Fruit fly (Drosophila melanogaster) whole organism, prepupa: ENCODE measurements around the gene Nepl20.

ENCODE experiments used
- Blimp-1 ChIP-seq: fragments of 200-800 bp; sonication (Bioruptor generic); optimal IDR thresholded peaks from 3 replicates; lab custom pipeline; 2017; ENCODE audit warnings: missing biosample characterization, missing genetic modification characterization, mild to moderate bottlenecking, moderate library complexity, missing genetic modification reagents
- CG10631 ChIP-seq: fragments of 200-800 bp; sonication (Bioruptor generic); optimal IDR thresholded peaks from 2 replicates; lab custom pipeline; 2016; ENCODE audit warnings: missing biosample characterization, missing genetic modification characterization
- CG10669 ChIP-seq: fragments of 200-800 bp; sonication (Bioruptor generic); optimal IDR thresholded peaks from 3 replicates; lab custom pipeline; 2018; ENCODE audit warnings: missing biosample characterization, mild to moderate bottlenecking, missing genetic modification characterization, moderate library complexity
- CG11294 ChIP-seq: fragments of 200-800 bp; sonication (Bioruptor generic); IDR thresholded peaks from 2 replicates; pipeline ENCODE4 v1.3.6; 2022; ENCODE audit warnings: missing biosample characterization, missing genetic modification characterization
- CG11762 ChIP-seq: fragments of 200-800 bp; sonication (Bioruptor generic); optimal IDR thresholded peaks from 3 replicates; lab custom pipeline; 2016; ENCODE audit warnings: missing biosample characterization, missing genetic modification characterization; ENCODE audit not compliant: insufficient read depth
- CG11902 ChIP-seq: fragments of 200-800 bp; sonication (Bioruptor generic); optimal IDR thresholded peaks from 3 replicates; lab custom pipeline; 2016; ENCODE audit warnings: missing biosample characterization, missing genetic modification characterization
- CG15336 ChIP-seq: fragments of 200-800 bp; sonication (Bioruptor generic); IDR thresholded peaks from 2 replicates; pipeline ENCODE4 v1.3.6; 2022; ENCODE audit warnings: missing biosample characterization, missing genetic modification characterization
- CG1621 ChIP-seq: fragments of 200-800 bp; sonication (Bioruptor generic); optimal IDR thresholded peaks from 3 replicates; lab custom pipeline; 2018; ENCODE audit warnings: missing biosample characterization, mild to moderate bottlenecking, missing genetic modification characterization
- CG3032 ChIP-seq: fragments of 200-800 bp; optimal IDR thresholded peaks from 2 replicates; lab custom pipeline; 2019; ENCODE audit warnings: missing biosample characterization, mild to moderate bottlenecking, missing genetic modification characterization, moderate library complexity
- CG31627 ChIP-seq: fragments of 200-800 bp; sonication (Bioruptor generic); optimal IDR thresholded peaks from 3 replicates; lab custom pipeline; 2016; ENCODE audit warnings: missing biosample characterization, missing genetic modification characterization
- CG32006 ChIP-seq: fragments of 200-800 bp; sonication (Bioruptor generic); optimal IDR thresholded peaks from 3 replicates; lab custom pipeline; 2017; ENCODE audit warnings: missing biosample characterization, mild to moderate bottlenecking, missing genetic modification characterization
- CG34406 ChIP-seq: fragments of 200-800 bp; sonication (Bioruptor generic); optimal IDR thresholded peaks from 3 replicates; lab custom pipeline; 2016; ENCODE audit warnings: missing biosample characterization, missing genetic modification characterization
- CG3919 ChIP-seq: fragments of 200-800 bp; sonication (Bioruptor generic); optimal IDR thresholded peaks from 3 replicates; lab custom pipeline; 2016; ENCODE audit warnings: missing biosample characterization, missing genetic modification characterization
- CG4318 ChIP-seq: fragments of 200-800 bp; sonication (Bioruptor generic); optimal IDR thresholded peaks from 3 replicates; lab custom pipeline; 2017; ENCODE audit warnings: missing biosample characterization, mild to moderate bottlenecking, missing genetic modification characterization
- CG6163 ChIP-seq: fragments of 200-800 bp; sonication (Bioruptor generic); IDR thresholded peaks from 3 replicates; pipeline ENCODE4 v1.3.6; 2022; ENCODE audit warnings: missing biosample characterization, missing genetic modification characterization
- CG6276 ChIP-seq: fragments of 200-800 bp; sonication (Bioruptor generic); optimal IDR thresholded peaks from 2 replicates; lab custom pipeline; 2017; ENCODE audit warnings: missing biosample characterization, mild to moderate bottlenecking, missing genetic modification characterization
- CG6792 ChIP-seq: fragments of 200-800 bp; sonication (Bioruptor generic); optimal IDR thresholded peaks from 3 replicates; lab custom pipeline; 2016; ENCODE audit warnings: missing biosample characterization, missing genetic modification characterization
- CG6808 ChIP-seq: fragments of 200-800 bp; sonication (Bioruptor generic); optimal IDR thresholded peaks from 3 replicates; lab custom pipeline; 2017; ENCODE audit warnings: missing biosample characterization, missing genetic modification characterization, mild to moderate bottlenecking, moderate library complexity, missing genetic modification reagents
- CG7368 ChIP-seq: fragments of 200-800 bp; sonication (Bioruptor generic); optimal IDR thresholded peaks from 3 replicates; lab custom pipeline; 2016; ENCODE audit warnings: missing biosample characterization, missing genetic modification characterization
- CG8119 ChIP-seq: fragments of 200-800 bp; sonication (Bioruptor generic); IDR thresholded peaks from 3 replicates; pipeline ENCODE4 v1.3.6; 2022; ENCODE audit warnings: missing biosample characterization, missing genetic modification characterization
- CG8319 ChIP-seq: fragments of 200-800 bp; sonication (Bioruptor generic); optimal IDR thresholded peaks from 3 replicates; lab custom pipeline; 2016; ENCODE audit warnings: missing biosample characterization, missing genetic modification characterization
- CG8632 ChIP-seq: fragments of 200-800 bp; sonication (Bioruptor generic); optimal IDR thresholded peaks from 3 replicates; lab custom pipeline; 2016; ENCODE audit warnings: missing biosample characterization, missing genetic modification characterization
- CG9139 ChIP-seq: fragments of 200-800 bp; sonication (Bioruptor generic); optimal IDR thresholded peaks from 3 replicates; lab custom pipeline; 2017; ENCODE audit warnings: missing biosample characterization, mild to moderate bottlenecking, missing genetic modification characterization
- Eip75B ChIP-seq: fragments of 200-800 bp; sonication (Bioruptor generic); optimal IDR thresholded peaks from 3 replicates; lab custom pipeline; 2016; ENCODE audit warnings: missing biosample characterization, missing genetic modification characterization
- Eip78C ChIP-seq: fragments of 200-800 bp; sonication (Bioruptor generic); peaks from one replicate; lab custom pipeline; 2016; ENCODE audit warnings: missing biosample characterization, missing genetic modification characterization
- Eip93F ChIP-seq: fragments of 200-800 bp; sonication (Bioruptor generic); optimal IDR thresholded peaks from 2 replicates; lab custom pipeline; 2016; ENCODE audit warnings: missing biosample characterization, mild to moderate bottlenecking, missing genetic modification characterization
- Ets21C ChIP-seq: fragments of 200-800 bp; sonication (Bioruptor generic); optimal IDR thresholded peaks from 3 replicates; lab custom pipeline; 2016; ENCODE audit warnings: missing biosample characterization, missing genetic modification characterization
- Ets96B ChIP-seq: fragments of 200-800 bp; optimal IDR thresholded peaks from 2 replicates; lab custom pipeline; 2019; ENCODE audit warnings: missing biosample characterization, mild to moderate bottlenecking, missing genetic modification characterization, moderate library complexity
- Hr38 ChIP-seq: sonication (Bioruptor generic); optimal IDR thresholded peaks from 2 replicates; lab custom pipeline; 2016; ENCODE audit warnings: missing biosample characterization, missing genetic modification characterization
- Hr39 ChIP-seq: fragments of 200-800 bp; sonication (Bioruptor generic); optimal IDR thresholded peaks from 2 replicates; lab custom pipeline; 2016; ENCODE audit warnings: missing biosample characterization, missing genetic modification characterization
- Hr4 ChIP-seq: fragments of 200-800 bp; sonication (Bioruptor generic); optimal IDR thresholded peaks from 3 replicates; lab custom pipeline; 2016; ENCODE audit warnings: missing biosample characterization, missing genetic modification characterization
- Lpt ChIP-seq: fragments of 200-800 bp; sonication (Bioruptor generic); optimal IDR thresholded peaks from 3 replicates; lab custom pipeline; 2016; ENCODE audit warnings: missing biosample characterization, missing genetic modification characterization
- Met ChIP-seq: fragments of 200-800 bp; sonication (Bioruptor generic); optimal IDR thresholded peaks from 3 replicates; lab custom pipeline; 2016; ENCODE audit warnings: missing biosample characterization, missing genetic modification characterization
- OdsH ChIP-seq: fragments of 200-800 bp; sonication (Bioruptor generic); optimal IDR thresholded peaks from 3 replicates; lab custom pipeline; 2016; ENCODE audit warnings: missing biosample characterization, missing genetic modification characterization
- Smox ChIP-seq: fragments of 200-800 bp; sonication (Bioruptor generic); optimal IDR thresholded peaks from 3 replicates; lab custom pipeline; 2016; ENCODE audit warnings: missing biosample characterization, missing genetic modification characterization
- Sox102F ChIP-seq: fragments of 200-800 bp; sonication (Bioruptor generic); optimal IDR thresholded peaks from 2 replicates; lab custom pipeline; 2016; ENCODE audit warnings: missing biosample characterization, mild to moderate bottlenecking, missing genetic modification characterization
- Sox14 ChIP-seq: fragments of 200-800 bp; sonication (Bioruptor generic); optimal IDR thresholded peaks from 3 replicates; lab custom pipeline; 2016; ENCODE audit warnings: missing biosample characterization, missing genetic modification characterization
- Sox15 ChIP-seq: fragments of 200-800 bp; sonication (Bioruptor generic); optimal IDR thresholded peaks from 3 replicates; lab custom pipeline; 2016; ENCODE audit warnings: missing biosample characterization, missing genetic modification characterization
- acj6 ChIP-seq: fragments of 200-800 bp; sonication (Bioruptor generic); optimal IDR thresholded peaks from 3 replicates; lab custom pipeline; 2016; ENCODE audit warnings: missing biosample characterization, missing genetic modification characterization
- cyc ChIP-seq: fragments of 200-800 bp; sonication (Bioruptor generic); optimal IDR thresholded peaks from 3 replicates; lab custom pipeline; 2016; ENCODE audit warnings: missing biosample characterization, missing genetic modification characterization
- dsx ChIP-seq: fragments of 200-800 bp; optimal IDR thresholded peaks from 3 replicates; lab custom pipeline; 2019; ENCODE audit warnings: missing biosample characterization, mild to moderate bottlenecking, missing genetic modification characterization, moderate library complexity; ENCODE audit not compliant: poor library complexity, severe bottlenecking
- esn ChIP-seq: fragments of 200-800 bp; sonication (Bioruptor generic); optimal IDR thresholded peaks from 2 replicates; lab custom pipeline; 2016; ENCODE audit warnings: missing biosample characterization, mild to moderate bottlenecking, missing genetic modification characterization, moderate library complexity
- fd85E ChIP-seq: fragments of 200-800 bp; sonication (Bioruptor generic); optimal IDR thresholded peaks from 3 replicates; lab custom pipeline; 2016; ENCODE audit warnings: missing biosample characterization, missing genetic modification characterization
- fkh ChIP-seq: fragments of 200-800 bp; sonication (Bioruptor generic); optimal IDR thresholded peaks from 3 replicates; lab custom pipeline; 2017; ENCODE audit warnings: missing biosample characterization, mild to moderate bottlenecking, missing genetic modification characterization, moderate library complexity
- lz ChIP-seq: fragments of 200-800 bp; sonication (Bioruptor generic); optimal IDR thresholded peaks from 3 replicates; lab custom pipeline; 2016; ENCODE audit warnings: missing biosample characterization, missing genetic modification characterization
- net ChIP-seq: fragments of 200-800 bp; sonication (Bioruptor generic); optimal IDR thresholded peaks from 3 replicates; lab custom pipeline; 2016; ENCODE audit warnings: missing biosample characterization, missing genetic modification characterization
- pdm3 ChIP-seq: fragments of 200-800 bp; sonication (Bioruptor generic); optimal IDR thresholded peaks from 3 replicates; lab custom pipeline; 2016; ENCODE audit warnings: missing biosample characterization, missing genetic modification characterization
- salr ChIP-seq, 2 experiments: fragments of 200-800 bp; sonication (Bioruptor generic); optimal IDR thresholded peaks; 3 replicates each; lab custom pipeline; 2016 to 2018; ENCODE audit warnings: missing biosample characterization in 2 of 2, missing genetic modification characterization in 2 of 2, mild to moderate bottlenecking in 1 of 2
- spab ChIP-seq: fragments of 200-800 bp; sonication (Bioruptor generic); optimal IDR thresholded peaks from 2 replicates; lab custom pipeline; 2017; ENCODE audit warnings: missing biosample characterization, mild to moderate bottlenecking, missing genetic modification characterization, missing genetic modification reagents
- ss ChIP-seq, 2 experiments: fragments of 200-800 bp; sonication (Bioruptor generic); optimal IDR thresholded peaks; 2 replicates in 1 of 2; 3 replicates in 1 of 2; lab custom pipeline; 2017 to 2018; ENCODE audit warnings: mild to moderate bottlenecking in 2 of 2, missing biosample characterization in 2 of 2, missing genetic modification characterization in 2 of 2, moderate library complexity in 1 of 2
- svp ChIP-seq: fragments of 200-800 bp; sonication (Bioruptor generic); peaks from one replicate; lab custom pipeline; 2016; ENCODE audit warnings: missing biosample characterization, missing genetic modification characterization
- vri ChIP-seq: fragments of 200-800 bp; sonication (Bioruptor generic); optimal IDR thresholded peaks from 3 replicates; lab custom pipeline; 2016; ENCODE audit warnings: missing biosample characterization, mild to moderate bottlenecking, missing genetic modification characterization

Nepl20 gene

dm6 chr3R:28850662-28851257, 29.8 kb upstream of the Nepl20 start:
- TF ChIP-seq salr (GFP tag; optimal IDR thresholded peaks at IDR 0.05; lab: Kevin White, UChicago) (peak in 1 of 2 experiments; percentile 46), CG10669 (GFP tag; lab: Kevin White, UChicago) (no peak), Eip93F (no peak), dsx (no peak), CG6792 (GFP tag; lab: Kevin White, UChicago) (peak; percentile 32), vri (GFP tag; lab: Kevin White, UChicago) (no peak), Sox102F (no peak), svp (GFP tag; lab: Kevin White, UChicago) (peak; percentile 13), CG8632 (GFP tag; lab: Kevin White, UChicago) (no peak), Smox (GFP tag; lab: Kevin White, UChicago) (no peak), Hr39 (GFP tag; lab: Kevin White, UChicago) (no peak), esn (GFP tag; lab: Kevin White, UChicago) (no peak), Ets96B (tag; lab: Kevin White, UChicago) (peak; percentile 4), spab (GFP tag; lab: Kevin White, UChicago) (no peak), Lpt (peak; percentile 24), CG9139 (no peak), CG15336 (GFP tag; lab: Robert Waterston, UW) (peak; percentile 90), CG8119 (GFP tag; lab: Robert Waterston, UW) (peak; percentile 80), CG10631 (GFP tag; lab: Kevin White, UChicago) (peak; percentile 2), CG3919 (peak; percentile 34), net (GFP tag; lab: Kevin White, UChicago) (peak; percentile 6), CG11294 (GFP tag; lab: Robert Waterston, UW) (peak; percentile 38), Ets21C (no peak), pdm3 (peak; percentile 45), Eip78C (GFP tag; lab: Kevin White, UChicago) (peak; percentile 63), CG6808 (GFP tag; lab: Kevin White, UChicago) (no peak), ss (GFP tag; optimal IDR thresholded peaks at IDR 0.05; lab: Kevin White, UChicago) (no peak), CG7368 (GFP tag; lab: Kevin White, UChicago) (no peak), lz (GFP tag; lab: Kevin White, UChicago) (no peak), fkh (GFP tag; lab: Kevin White, UChicago) (no peak), Hr4 (GFP tag; lab: Kevin White, UChicago) (peak; percentile 75), Sox15 (GFP tag; lab: Kevin White, UChicago) (no peak), CG3032 (tag; lab: Kevin White, UChicago) (peak; percentile 29), Eip75B (peak; percentile 40), CG11902 (GFP tag; lab: Kevin White, UChicago) (no peak), Hr38 (GFP tag; lab: Kevin White, UChicago) (no peak), Blimp-1 (no peak), CG6163 (GFP tag; lab: Robert Waterston, UW) (peak; percentile 67), fd85E (GFP tag; lab: Kevin White, UChicago) (no peak), CG34406 (no peak), CG6276 (peak; percentile 62), Sox14 (GFP tag; lab: Kevin White, UChicago) (peak; percentile 36), acj6 (GFP tag; lab: Kevin White, UChicago) (peak; percentile 40), OdsH (GFP tag; lab: Kevin White, UChicago) (peak; percentile 45), CG31627 (GFP tag; lab: Kevin White, UChicago) (no peak), CG8319 (GFP tag; lab: Kevin White, UChicago) (no peak), Met (GFP tag; lab: Kevin White, UChicago) (no peak), CG1621 (tag; lab: Kevin White, UChicago) (no peak), CG11762 (GFP tag; lab: Kevin White, UChicago) (peak; percentile 31), CG4318 (GFP tag; lab: Kevin White, UChicago) (peak; percentile 15), CG32006 (GFP tag; lab: Kevin White, UChicago) (peak; percentile 82), cyc (GFP tag; lab: Kevin White, UChicago) (no peak)
